Fruit fly (Drosophila melanogaster) whole organism, pupa: ENCODE results near the gene CG14829.

ENCODE experiments used
- CG12605 ChIP-seq: fragments of 200-800 bp; sonication (Bioruptor generic); IDR thresholded peaks from 2 replicates; pipeline ENCODE4 v1.3.6; 2022; ENCODE audit warnings: missing biosample characterization, missing genetic modification characterization
- CG13204 ChIP-seq: fragments of 200-800 bp; sonication (Bioruptor generic); optimal IDR thresholded peaks from 2 replicates; lab custom pipeline; 2018; ENCODE audit warnings: missing biosample characterization, mild to moderate bottlenecking, missing genetic modification characterization, moderate library complexity
- CG14655 ChIP-seq: fragments of 200-800 bp; sonication (Bioruptor generic); optimal IDR thresholded peaks from 3 replicates; lab custom pipeline; 2017; ENCODE audit warnings: mild to moderate bottlenecking, missing biosample characterization, missing genetic modification reagents, missing genetic modification characterization
- CG8159 ChIP-seq: fragments of 200-800 bp; sonication (Bioruptor generic); optimal IDR thresholded peaks from 3 replicates; lab custom pipeline; 2018; ENCODE audit warnings: missing biosample characterization, mild to moderate bottlenecking, missing genetic modification characterization, moderate library complexity
- D1 ChIP-seq: fragments of 200-800 bp; sonication (Bioruptor generic); optimal IDR thresholded peaks from 2 replicates; lab custom pipeline; 2018; ENCODE audit warnings: missing biosample characterization, mild to moderate bottlenecking, missing genetic modification characterization, moderate library complexity
- Pif1A ChIP-seq: fragments of 200-800 bp; sonication (Bioruptor generic); optimal IDR thresholded peaks from 3 replicates; lab custom pipeline; 2016; ENCODE audit warnings: missing biosample characterization, missing genetic modification characterization
- Pif1B ChIP-seq: fragments of 200-800 bp; sonication (Bioruptor generic); optimal IDR thresholded peaks from 3 replicates; lab custom pipeline; 2016; ENCODE audit warnings: missing biosample characterization, missing genetic modification characterization
- Snoo ChIP-seq: fragments of 200-800 bp; sonication (Bioruptor generic); optimal IDR thresholded peaks from 3 replicates; lab custom pipeline; 2017; ENCODE audit warnings: missing biosample characterization, mild to moderate bottlenecking, missing genetic modification characterization, inconsistent platforms
- gl ChIP-seq: fragments of 200-800 bp; sonication (Bioruptor generic); optimal IDR thresholded peaks from 2 replicates; lab custom pipeline; 2018; ENCODE audit warnings: missing biosample characterization, mild to moderate bottlenecking, missing genetic modification characterization

DNA sequence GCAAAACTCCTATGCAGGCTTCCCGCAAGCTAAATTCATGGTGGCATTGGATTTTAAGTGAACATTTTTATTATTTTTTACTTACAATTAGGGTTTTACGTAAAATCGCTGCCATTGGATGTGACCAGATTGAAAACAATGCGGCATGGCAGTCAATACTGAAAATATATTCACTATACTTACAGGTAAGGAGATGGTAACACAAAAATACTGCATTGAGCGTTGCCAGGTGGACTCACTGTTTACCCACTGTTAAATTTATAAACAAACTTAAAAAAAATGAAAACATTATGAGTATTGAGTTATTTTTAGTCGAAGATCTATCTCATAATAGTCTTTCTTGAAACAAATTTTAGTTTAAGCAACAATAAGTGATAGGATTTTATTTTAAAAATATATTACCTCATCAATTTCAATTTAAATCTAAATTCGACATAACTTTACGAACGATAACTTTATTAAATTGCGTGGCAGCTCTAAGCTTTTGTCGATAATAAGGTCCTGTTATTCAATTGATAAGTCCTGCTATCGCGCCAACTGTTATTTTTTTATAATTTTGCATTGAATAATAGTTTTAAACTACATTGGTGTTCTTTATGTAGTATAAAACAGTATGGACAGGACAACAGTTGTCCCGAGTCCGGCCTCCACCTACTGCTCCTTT, 6.0 kb upstream of the CG14829 start, which contains the start of the genes mRpL50 and mei-P22:
- no peak for TF ChIP-seq Pif1A
- no peak for TF ChIP-seq D1 (tag; lab: Kevin White, UChicago)
- no peak for TF ChIP-seq Snoo (tag; lab: Kevin White, UChicago)
- TF ChIP-seq Pif1B, result no peak
- no peak for TF ChIP-seq CG13204
- TF ChIP-seq CG8159 (tag; lab: Kevin White, UChicago), result no peak
- no peak for TF ChIP-seq CG14655
- TF ChIP-seq CG12605 (GFP tag; lab: Robert Waterston, UW), result no peak
- no peak for TF ChIP-seq gl (tag; lab: Kevin White, UChicago)
